Worm (Caenorhabditis elegans): ENCODE results near the gene C44H4.4.

DNA sequence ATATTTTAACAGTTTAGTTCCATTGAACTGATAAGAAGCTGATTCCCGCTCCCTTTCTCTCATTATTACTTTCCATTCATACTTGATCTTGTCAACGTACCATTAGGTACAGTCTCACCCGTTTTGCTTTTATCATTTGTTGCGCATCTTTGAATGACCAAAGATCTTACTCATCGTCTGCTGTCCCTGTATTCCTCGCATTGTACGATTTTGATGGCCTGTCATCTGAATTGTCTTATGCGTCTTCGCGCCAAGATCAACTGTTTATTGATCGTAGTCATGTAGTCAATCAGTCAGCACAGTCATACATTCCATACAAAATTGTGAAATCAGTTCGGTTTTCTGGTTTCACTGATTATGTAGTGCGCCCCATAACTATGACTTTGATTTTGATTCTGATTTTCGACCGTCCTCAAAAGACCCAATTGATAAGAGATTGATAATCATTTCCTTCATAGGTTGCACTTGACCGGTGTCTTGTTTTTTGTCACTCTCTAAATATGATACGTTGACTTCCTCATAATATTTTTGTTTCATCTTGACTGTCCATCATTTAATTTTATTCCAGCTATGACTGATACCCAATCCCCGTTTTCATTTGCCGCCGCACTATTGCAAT lies 30.9 kb downstream of the C44H4.4 start, which contains the start of gene nhr-3:
- TF ChIP-seq egl-27 (tag; optimal IDR thresholded peaks at IDR 0.05) = no peak
- TF ChIP-seq nhr-129 (tag; optimal IDR thresholded peaks at IDR 0.05) = peak; percentile 2
- no peak for TF ChIP-seq unc-39 (tag; optimal IDR thresholded peaks at IDR 0.05)
- TF ChIP-seq ZK546.5 (tag; optimal IDR thresholded peaks at IDR 0.05) = no peak
- peak; percentile 37 for TF ChIP-seq nhr-25 (tag; optimal IDR thresholded peaks at IDR 0.05)
- no peak for TF ChIP-seq ceh-82 (tag; optimal IDR thresholded peaks at IDR 0.05)
- no peak for TF ChIP-seq lsy-2 (tag; optimal IDR thresholded peaks at IDR 0.05)
- TF ChIP-seq unc-62 (GFP tag; optimal IDR thresholded peaks at IDR 0.05) = no peak
- TF ChIP-seq nhr-237 (tag; optimal IDR thresholded peaks at IDR 0.05) = no peak
- TF ChIP-seq dmd-4 (tag; optimal IDR thresholded peaks at IDR 0.05) = no peak
- TF ChIP-seq nhr-77 (tag; optimal IDR thresholded peaks at IDR 0.05) = no peak
